Worm (Caenorhabditis elegans): ENCODE data around the gene T05C1.3.

T05C1.3 gene

ce11 chrII:4460851-4461250, 28.3 kb downstream of the T05C1.3 start, which contains the start of the genes T12C9.7 and vps-18:
Gene T12C9.7, minus strand, starts transcription at chrII:4460951.
Gene vps-18, plus strand, starts transcription at chrII:4461130.
- no peak for TF ChIP-seq nhr-20 (tag; optimal IDR thresholded peaks at IDR 0.05)
- no peak for TF ChIP-seq unc-62 (GFP tag; optimal IDR thresholded peaks at IDR 0.05)
- TF ChIP-seq skn-1 (tag; optimal IDR thresholded peaks at IDR 0.05) = no peak
- no peak for TF ChIP-seq C16A3.4 (tag; optimal IDR thresholded peaks at IDR 0.05)
- no peak for TF ChIP-seq zag-1 (tag; optimal IDR thresholded peaks at IDR 0.05)
- no peak for TF ChIP-seq unc-130 (tag; optimal IDR thresholded peaks at IDR 0.05)
- no peak for TF ChIP-seq hlh-4 (tag; optimal IDR thresholded peaks at IDR 0.05)
- no peak for TF ChIP-seq unc-30 (tag; optimal IDR thresholded peaks at IDR 0.05)
- TF ChIP-seq hlh-17 (GFP tag; optimal IDR thresholded peaks at IDR 0.05; ENCODE audit: borderline replicate concordance) = no peak
- TF ChIP-seq F16B12.6 (tag; optimal IDR thresholded peaks at IDR 0.05) = no peak
- no peak for TF ChIP-seq aly-2 (tag; optimal IDR thresholded peaks at IDR 0.05)
- TF ChIP-seq irx-1 (tag; optimal IDR thresholded peaks at IDR 0.05) = no peak
- TF ChIP-seq lin-15B (tag; optimal IDR thresholded peaks at IDR 0.05) = no peak
- no peak for TF ChIP-seq ces-1 (GFP tag; optimal IDR thresholded peaks at IDR 0.05)
- TF ChIP-seq nhr-28 (tag; optimal IDR thresholded peaks at IDR 0.05) = no peak

DNA sequence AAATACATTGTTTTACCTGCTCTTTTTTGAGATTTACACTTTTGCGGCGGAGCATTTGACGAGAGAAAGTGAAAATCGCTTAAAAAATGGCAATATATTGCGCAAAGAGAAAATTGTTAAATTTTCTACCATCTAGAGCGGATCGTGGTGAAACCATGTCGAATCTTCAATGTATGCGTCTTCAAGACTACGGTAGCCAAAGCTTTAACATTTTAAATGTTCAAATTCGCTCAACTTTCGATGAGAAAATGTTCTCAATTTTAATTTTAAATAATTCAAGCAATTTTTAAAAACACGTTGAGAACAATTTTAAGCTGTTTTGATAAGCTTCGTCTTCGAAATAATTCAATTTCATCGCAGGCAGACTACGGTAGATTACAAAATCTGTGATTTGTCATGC, 28.9 kb downstream of the T05C1.3 start:
- TF ChIP-seq isw-1 (GFP tag; IDR thresholded peaks at IDR 0.05) (no peak), efl-1 (optimal IDR thresholded peaks at IDR 0.05) (no peak), efl-1 (GFP tag; optimal IDR thresholded peaks at IDR 0.05 in 1 of 2) (peak in 1 of 2 experiments; percentile 24)

- TF ChIP-seq fkh-8 (tag; optimal IDR thresholded peaks at IDR 0.05) (peak; percentile 30), unc-30 (tag; optimal IDR thresholded peaks at IDR 0.05) (no peak), mab-9 (GFP tag; IDR thresholded peaks at IDR 0.05) (peak; percentile 64; the same call in 1 of the 2 replicates), ces-1 (GFP tag; optimal IDR thresholded peaks at IDR 0.05) (peak; percentile 18), lsy-2 (tag; optimal IDR thresholded peaks at IDR 0.05) (peak in 1 of 2 experiments; percentile 30), tbx-2 (tag; optimal IDR thresholded peaks at IDR 0.05) (peak; percentile 48), fkh-10 (GFP tag; optimal IDR thresholded peaks at IDR 0.05) (no peak), hlh-17 (GFP tag; optimal IDR thresholded peaks at IDR 0.05; ENCODE audit: borderline replicate concordance) (no peak), unc-86 (tag; optimal IDR thresholded peaks at IDR 0.05) (peak; percentile 68), egl-13 (tag; optimal IDR thresholded peaks at IDR 0.05) (no peak), skn-1 (tag; optimal IDR thresholded peaks at IDR 0.05) (no peak), nhr-71 (tag; optimal IDR thresholded peaks at IDR 0.05) (peak; percentile 40), irx-1 (tag; optimal IDR thresholded peaks at IDR 0.05) (no peak), lin-35 (GFP tag; optimal IDR thresholded peaks at IDR 0.05) (peak in 1 of 2 experiments; percentile 22), snpc-4 (tag; optimal IDR thresholded peaks at IDR 0.05) (no peak), snu-23 (GFP tag; optimal IDR thresholded peaks at IDR 0.05) (peak; percentile 37), swsn-7 (tag; optimal IDR thresholded peaks at IDR 0.05) (peak; percentile 47), vab-15 (tag; optimal IDR thresholded peaks at IDR 0.05) (no peak), aly-2 (tag; optimal IDR thresholded peaks at IDR 0.05) (no peak), hpl-2 (GFP tag; optimal IDR thresholded peaks at IDR 0.05) (no peak), grh-1 (GFP tag; IDR thresholded peaks at IDR 0.05) (no peak), isw-1 (GFP tag; IDR thresholded peaks at IDR 0.05) (peak; percentile 23), nhr-77 (tag; optimal IDR thresholded peaks at IDR 0.05) (no peak), lin-14 (GFP tag; optimal IDR thresholded peaks at IDR 0.05) (peak; percentile 82), sox-4 (tag; optimal IDR thresholded peaks at IDR 0.05) (no peak), nhr-11 (tag; optimal IDR thresholded peaks at IDR 0.05) (no peak), efl-1 (optimal IDR thresholded peaks at IDR 0.05) (peak in 1 of 2 experiments; percentile 13), efl-1 (GFP tag; optimal IDR thresholded peaks at IDR 0.05 in 1 of 2) (no peak), nhr-47 (tag; optimal IDR thresholded peaks at IDR 0.05) (peak; percentile 39), ceh-82 (tag; optimal IDR thresholded peaks at IDR 0.05) (peak in 2 of 3 experiments; percentile 22 to 61)
These were observed 33.2 kb downstream of the T05C1.3 start for ce11 chrII:4456024-4456423.

Data from whole organism, L1 larva.